Worm (Caenorhabditis elegans): Measurements from ENCODE around the gene C54F6.6.

DNA sequence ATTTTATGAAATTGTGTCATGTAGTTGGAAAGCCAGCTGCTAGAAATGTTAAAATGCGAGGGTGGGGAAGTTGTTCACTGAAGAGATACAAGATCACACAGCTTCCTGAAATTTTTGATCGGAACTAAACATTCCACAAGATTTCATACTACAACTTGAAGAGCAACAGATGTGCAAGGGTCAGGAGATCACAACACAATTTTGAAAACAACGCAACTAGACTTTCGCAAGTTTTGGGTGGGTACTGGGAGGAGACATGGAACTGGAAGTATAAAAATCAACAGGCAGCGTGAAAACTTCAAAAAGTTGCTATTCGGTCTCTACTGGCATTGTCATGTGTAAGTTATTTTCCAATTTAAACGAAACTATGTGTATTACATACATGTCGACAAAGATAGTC is 28.3 kb downstream of the C54F6.6 start, which contains the start of gene F19F10.3:
- no peak for TF ChIP-seq elt-3 (tag; optimal IDR thresholded peaks at IDR 0.05)
- TF ChIP-seq aha-1 (tag; optimal IDR thresholded peaks at IDR 0.05), result no peak
- TF ChIP-seq lsy-2 (tag; optimal IDR thresholded peaks at IDR 0.05), result no peak
- no peak for TF ChIP-seq ama-1 (optimal IDR thresholded peaks at IDR 0.05)
